Worm (Caenorhabditis elegans): ENCODE results near the gene Y17D7B.3.
"Not testable (repeated sequence)": the region's sequence is repeated elsewhere in the genome, so short reads cannot be mapped to it uniquely, and the experiment has no call there.

DNA sequence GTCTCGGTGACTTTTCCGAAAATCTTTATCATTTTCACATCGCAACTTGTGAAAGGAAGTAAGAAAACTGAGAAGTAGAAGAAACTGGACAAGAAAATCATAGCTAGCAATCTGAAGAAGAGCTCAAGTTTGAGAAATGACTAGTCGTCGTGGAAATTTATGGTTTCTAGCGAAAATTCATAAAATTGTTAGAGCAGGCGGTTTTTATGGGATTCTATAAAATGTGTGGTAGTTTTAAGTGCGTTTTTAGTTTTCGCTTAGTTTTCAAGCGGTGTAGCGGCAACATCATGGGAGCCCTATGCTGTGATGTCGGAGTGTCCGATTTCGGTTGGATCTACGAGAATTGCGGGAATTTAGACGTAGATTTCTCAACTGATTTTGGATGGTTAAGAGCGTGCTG, 32.3 kb downstream of the Y17D7B.3 start, which contains the start of gene clec-254:
- not testable (repeated sequence) for TF ChIP-seq mab-5 (tag; optimal IDR thresholded peaks at IDR 0.05); ama-1 (optimal IDR thresholded peaks at IDR 0.05); elt-3 (tag; optimal IDR thresholded peaks at IDR 0.05); zag-1 (tag; optimal IDR thresholded peaks at IDR 0.05); ZK546.5 (tag; optimal IDR thresholded peaks at IDR 0.05); sem-4 (tag; optimal IDR thresholded peaks at IDR 0.05); nhr-237 (tag; optimal IDR thresholded peaks at IDR 0.05); unc-39 (tag; optimal IDR thresholded peaks at IDR 0.05); nhr-25 (tag; optimal IDR thresholded peaks at IDR 0.05); egl-27 (tag; optimal IDR thresholded peaks at IDR 0.05); nhr-6 (tag; optimal IDR thresholded peaks at IDR 0.05); alr-1 (tag; optimal IDR thresholded peaks at IDR 0.05)

All from whole organism, L2 larva.